Fruit fly (Drosophila melanogaster): ENCODE results near the gene CG13005.
A peak's percentile ranks its signal among the peaks of the same experiment; 100 is the strongest.

The CG13005 gene

dm6 chrX:16833097-16833496 lies 29.6 kb downstream of the CG13005 start (continued):
- TF ChIP-seq CG32767 (GFP tag; IDR thresholded peaks at IDR 0.05) = 0 out of 2 replicates have a peak, but pooled peaks have one; percentile 41
- peak; percentile 77 for TF ChIP-seq CG6254 (GFP tag; optimal IDR thresholded peaks at IDR 0.05)
- peak; percentile 41; the same call in 1 of the 2 replicates for TF ChIP-seq CG4404 (GFP tag; IDR thresholded peaks at IDR 0.05)
- peak; percentile 14 for TF ChIP-seq CG4617 (GFP tag; optimal IDR thresholded peaks at IDR 0.05; ENCODE audit: borderline replicate concordance)
- TF ChIP-seq Oli (tag; optimal IDR thresholded peaks at IDR 0.05) = peak; percentile 85

dm6 chrX:16834259-16834658 lies 30.8 kb downstream of the CG13005 start:
- TF ChIP-seq ase (GFP tag; IDR thresholded peaks at IDR 0.05) (no peak), CG15479 (GFP tag; optimal IDR thresholded peaks at IDR 0.05) (no peak), rib (GFP tag; IDR thresholded peaks at IDR 0.05) (no peak), Dref (GFP tag; IDR thresholded peaks at IDR 0.05) (no peak), Jarid2 (GFP tag; optimal IDR thresholded peaks at IDR 0.05) (no peak), CG12155 (GFP tag; optimal IDR thresholded peaks at IDR 0.05) (no peak), CG33557 (GFP tag; optimal IDR thresholded peaks at IDR 0.05) (no peak), CG10274 (GFP tag; optimal IDR thresholded peaks at IDR 0.05) (no peak), CTCF (GFP tag; optimal IDR thresholded peaks at IDR 0.05) (no peak), Pdp1 (GFP tag; optimal IDR thresholded peaks at IDR 0.05) (peak; percentile 9 to 22), caup (GFP tag; optimal IDR thresholded peaks at IDR 0.05; ENCODE audit: severe bottlenecking) (no peak), CG12236 (GFP tag; optimal IDR thresholded peaks at IDR 0.05) (no peak), Trl (optimal IDR thresholded peaks at IDR 0.05) (no peak), Trl (GFP tag; optimal IDR thresholded peaks at IDR 0.05) (peak; percentile 28), Usf (GFP tag; optimal IDR thresholded peaks at IDR 0.05) (no peak), twi (tag; optimal IDR thresholded peaks at IDR 0.05) (peak; percentile 9), CG11093 (GFP tag; IDR thresholded peaks at IDR 0.05) (peak; percentile 18; the same call in 1 of the 3 replicates), CG6791 (GFP tag; IDR thresholded peaks at IDR 0.05; ENCODE audit: partially characterized antibody) (no peak), CG18764 (GFP tag; optimal IDR thresholded peaks at IDR 0.05) (no peak), sob (GFP tag; IDR thresholded peaks at IDR 0.05) (no peak), grn (GFP tag; optimal IDR thresholded peaks at IDR 0.05) (no peak), CG34376 (GFP tag; optimal IDR thresholded peaks at IDR 0.05) (no peak), Dip3 (GFP tag; optimal IDR thresholded peaks at IDR 0.05) (no peak), PHDP (tag; optimal IDR thresholded peaks at IDR 0.05) (peak; percentile 68), CG2116 (GFP tag; optimal IDR thresholded peaks at IDR 0.05) (no peak), peb (GFP tag; IDR thresholded peaks at IDR 0.05) (no peak), CG16815 (GFP tag; optimal IDR thresholded peaks at IDR 0.05) (no peak), dmrt11E (tag; optimal IDR thresholded peaks at IDR 0.05) (no peak), BtbVII (GFP tag; optimal IDR thresholded peaks at IDR 0.05) (no peak), unc-4 (GFP tag; IDR thresholded peaks at IDR 0.05; ENCODE audit: partially characterized antibody) (no peak), Drgx (GFP tag; IDR thresholded peaks at IDR 0.05) (peak; percentile 78), CG14441 (GFP tag; IDR thresholded peaks at IDR 0.05) (peak; percentile 53), Aef1 (GFP tag; IDR thresholded peaks at IDR 0.05) (no peak), lilli (GFP tag; optimal IDR thresholded peaks at IDR 0.05) (peak; percentile 11), dysf (GFP tag; IDR thresholded peaks at IDR 0.05) (peak; percentile 56; the same call in 1 of the 3 replicates), eyg (GFP tag; optimal IDR thresholded peaks at IDR 0.05) (no peak), slou (GFP tag; optimal IDR thresholded peaks at IDR 0.05) (no peak), CG43689 (GFP tag; IDR thresholded peaks at IDR 0.05) (no peak), CG2120 (GFP tag; optimal IDR thresholded peaks at IDR 0.05) (peak; percentile 60), Spps (tag; optimal IDR thresholded peaks at IDR 0.05) (no peak), Dad (GFP tag; optimal IDR thresholded peaks at IDR 0.05) (no peak), Fer2 (tag; optimal IDR thresholded peaks at IDR 0.05) (no peak), Atf6 (GFP tag; IDR thresholded peaks at IDR 0.05) (no peak), chn (GFP tag; optimal IDR thresholded peaks at IDR 0.05) (peak; percentile 42), Gug (GFP tag; IDR thresholded peaks at IDR 0.05) (no peak), Sox102F (GFP tag; optimal IDR thresholded peaks at IDR 0.05) (peak; percentile 53)

Data from whole organism, embryonic.